Worm (Caenorhabditis elegans): ENCODE data around the gene srw-12.

- TF ChIP-seq nhr-77 (tag; optimal IDR thresholded peaks at IDR 0.05) = no peak
- peak; percentile 58 for TF ChIP-seq elt-1 (tag; optimal IDR thresholded peaks at IDR 0.05)
- TF ChIP-seq ztf-4 (tag; optimal IDR thresholded peaks at IDR 0.05) = no peak
- peak; percentile 69 for TF ChIP-seq ama-1 (optimal IDR thresholded peaks at IDR 0.05)
- no peak for TF ChIP-seq nhr-237 (tag; optimal IDR thresholded peaks at IDR 0.05)
- no peak for TF ChIP-seq fos-1 (tag; optimal IDR thresholded peaks at IDR 0.05)
- TF ChIP-seq nhr-28 (tag; optimal IDR thresholded peaks at IDR 0.05) = no peak
- TF ChIP-seq nhr-67 (tag; optimal IDR thresholded peaks at IDR 0.05) = no peak
- peak; percentile 98 for TF ChIP-seq pha-4 (tag; optimal IDR thresholded peaks at IDR 0.05)
- peak; percentile 93 for TF ChIP-seq nfya-1 (tag; optimal IDR thresholded peaks at IDR 0.05; ENCODE audit: insufficient read depth)
- TF ChIP-seq egl-27 (tag; optimal IDR thresholded peaks at IDR 0.05) = peak; percentile 38
- TF ChIP-seq lin-15B (tag; optimal IDR thresholded peaks at IDR 0.05) = peak; percentile 98
- TF ChIP-seq nhr-12 (tag; optimal IDR thresholded peaks at IDR 0.05) = no peak
- peak; percentile 91 for TF ChIP-seq skn-1 (tag; optimal IDR thresholded peaks at IDR 0.05)
Measured at ce11 chrV:15189567-15189966, 48.9 kb downstream of the srw-12 start, which contains the start of gene cyn-3.
